Fruit fly (Drosophila melanogaster) whole organism, prepupa: Measurements from ENCODE around the gene CG2260.
A peak's percentile ranks its signal among the peaks of the same experiment; 100 is the strongest.

Source experiments
- CG10631 ChIP-seq: fragments of 200-800 bp; sonication (Bioruptor generic); optimal IDR thresholded peaks from 2 replicates; lab custom pipeline; 2016; ENCODE audit warnings: missing biosample characterization, missing genetic modification characterization
- CG10669 ChIP-seq: fragments of 200-800 bp; sonication (Bioruptor generic); optimal IDR thresholded peaks from 3 replicates; lab custom pipeline; 2018; ENCODE audit warnings: missing biosample characterization, mild to moderate bottlenecking, missing genetic modification characterization, moderate library complexity
- CG11294 ChIP-seq: fragments of 200-800 bp; sonication (Bioruptor generic); IDR thresholded peaks from 2 replicates; pipeline ENCODE4 v1.3.6; 2022; ENCODE audit warnings: missing biosample characterization, missing genetic modification characterization
- CG11902 ChIP-seq: fragments of 200-800 bp; sonication (Bioruptor generic); optimal IDR thresholded peaks from 3 replicates; lab custom pipeline; 2016; ENCODE audit warnings: missing biosample characterization, missing genetic modification characterization
- CG15336 ChIP-seq: fragments of 200-800 bp; sonication (Bioruptor generic); IDR thresholded peaks from 2 replicates; pipeline ENCODE4 v1.3.6; 2022; ENCODE audit warnings: missing biosample characterization, missing genetic modification characterization
- CG1621 ChIP-seq: fragments of 200-800 bp; sonication (Bioruptor generic); optimal IDR thresholded peaks from 3 replicates; lab custom pipeline; 2018; ENCODE audit warnings: missing biosample characterization, mild to moderate bottlenecking, missing genetic modification characterization
- CG16779 ChIP-seq: fragments of 200-800 bp; sonication (Bioruptor generic); optimal IDR thresholded peaks from 3 replicates; lab custom pipeline; 2017; ENCODE audit warnings: missing biosample characterization, mild to moderate bottlenecking, missing genetic modification characterization
- CG3032 ChIP-seq: fragments of 200-800 bp; optimal IDR thresholded peaks from 2 replicates; lab custom pipeline; 2019; ENCODE audit warnings: missing biosample characterization, mild to moderate bottlenecking, missing genetic modification characterization, moderate library complexity
- CG31627 ChIP-seq: fragments of 200-800 bp; sonication (Bioruptor generic); optimal IDR thresholded peaks from 3 replicates; lab custom pipeline; 2016; ENCODE audit warnings: missing biosample characterization, missing genetic modification characterization
- CG32006 ChIP-seq: fragments of 200-800 bp; sonication (Bioruptor generic); optimal IDR thresholded peaks from 3 replicates; lab custom pipeline; 2017; ENCODE audit warnings: missing biosample characterization, mild to moderate bottlenecking, missing genetic modification characterization
- CG3919 ChIP-seq: fragments of 200-800 bp; sonication (Bioruptor generic); optimal IDR thresholded peaks from 3 replicates; lab custom pipeline; 2016; ENCODE audit warnings: missing biosample characterization, missing genetic modification characterization
- CG4318 ChIP-seq: fragments of 200-800 bp; sonication (Bioruptor generic); optimal IDR thresholded peaks from 3 replicates; lab custom pipeline; 2017; ENCODE audit warnings: missing biosample characterization, mild to moderate bottlenecking, missing genetic modification characterization
- CG6163 ChIP-seq: fragments of 200-800 bp; sonication (Bioruptor generic); IDR thresholded peaks from 3 replicates; pipeline ENCODE4 v1.3.6; 2022; ENCODE audit warnings: missing biosample characterization, missing genetic modification characterization
- CG6276 ChIP-seq: fragments of 200-800 bp; sonication (Bioruptor generic); optimal IDR thresholded peaks from 2 replicates; lab custom pipeline; 2017; ENCODE audit warnings: missing biosample characterization, mild to moderate bottlenecking, missing genetic modification characterization
- CG6792 ChIP-seq: fragments of 200-800 bp; sonication (Bioruptor generic); optimal IDR thresholded peaks from 3 replicates; lab custom pipeline; 2016; ENCODE audit warnings: missing biosample characterization, missing genetic modification characterization
- CG6808 ChIP-seq: fragments of 200-800 bp; sonication (Bioruptor generic); optimal IDR thresholded peaks from 3 replicates; lab custom pipeline; 2017; ENCODE audit warnings: missing biosample characterization, missing genetic modification characterization, mild to moderate bottlenecking, moderate library complexity, missing genetic modification reagents
- CG6854 ChIP-seq: fragments of 200-800 bp; sonication (Bioruptor generic); optimal IDR thresholded peaks from 2 replicates; lab custom pipeline; 2017; ENCODE audit warnings: missing biosample characterization, mild to moderate bottlenecking, missing genetic modification characterization
- CG7368 ChIP-seq: fragments of 200-800 bp; sonication (Bioruptor generic); optimal IDR thresholded peaks from 3 replicates; lab custom pipeline; 2016; ENCODE audit warnings: missing biosample characterization, missing genetic modification characterization
- CG8119 ChIP-seq: fragments of 200-800 bp; sonication (Bioruptor generic); IDR thresholded peaks from 3 replicates; pipeline ENCODE4 v1.3.6; 2022; ENCODE audit warnings: missing biosample characterization, missing genetic modification characterization
- CG8319 ChIP-seq: fragments of 200-800 bp; sonication (Bioruptor generic); optimal IDR thresholded peaks from 3 replicates; lab custom pipeline; 2016; ENCODE audit warnings: missing biosample characterization, missing genetic modification characterization
- CG8632 ChIP-seq: fragments of 200-800 bp; sonication (Bioruptor generic); optimal IDR thresholded peaks from 3 replicates; lab custom pipeline; 2016; ENCODE audit warnings: missing biosample characterization, missing genetic modification characterization
- CG9139 ChIP-seq: fragments of 200-800 bp; sonication (Bioruptor generic); optimal IDR thresholded peaks from 3 replicates; lab custom pipeline; 2017; ENCODE audit warnings: missing biosample characterization, mild to moderate bottlenecking, missing genetic modification characterization
- Eip75B ChIP-seq: fragments of 200-800 bp; sonication (Bioruptor generic); optimal IDR thresholded peaks from 3 replicates; lab custom pipeline; 2016; ENCODE audit warnings: missing biosample characterization, missing genetic modification characterization
- Eip93F ChIP-seq: fragments of 200-800 bp; sonication (Bioruptor generic); optimal IDR thresholded peaks from 2 replicates; lab custom pipeline; 2016; ENCODE audit warnings: missing biosample characterization, mild to moderate bottlenecking, missing genetic modification characterization
- Ets21C ChIP-seq: fragments of 200-800 bp; sonication (Bioruptor generic); optimal IDR thresholded peaks from 3 replicates; lab custom pipeline; 2016; ENCODE audit warnings: missing biosample characterization, missing genetic modification characterization
- Ets96B ChIP-seq: fragments of 200-800 bp; optimal IDR thresholded peaks from 2 replicates; lab custom pipeline; 2019; ENCODE audit warnings: missing biosample characterization, mild to moderate bottlenecking, missing genetic modification characterization, moderate library complexity
- Gug ChIP-seq: fragments of 200-800 bp; sonication (Bioruptor generic); IDR thresholded peaks from 2 replicates; pipeline ENCODE4 v1.3.6; 2022; ENCODE audit warnings: missing biosample characterization, missing genetic modification characterization
- Hr38 ChIP-seq: sonication (Bioruptor generic); optimal IDR thresholded peaks from 2 replicates; lab custom pipeline; 2016; ENCODE audit warnings: missing biosample characterization, missing genetic modification characterization
- Hr39 ChIP-seq: fragments of 200-800 bp; sonication (Bioruptor generic); optimal IDR thresholded peaks from 2 replicates; lab custom pipeline; 2016; ENCODE audit warnings: missing biosample characterization, missing genetic modification characterization
- Hr4 ChIP-seq: fragments of 200-800 bp; sonication (Bioruptor generic); optimal IDR thresholded peaks from 3 replicates; lab custom pipeline; 2016; ENCODE audit warnings: missing biosample characterization, missing genetic modification characterization
- Lpt ChIP-seq: fragments of 200-800 bp; sonication (Bioruptor generic); optimal IDR thresholded peaks from 3 replicates; lab custom pipeline; 2016; ENCODE audit warnings: missing biosample characterization, missing genetic modification characterization
- Met ChIP-seq: fragments of 200-800 bp; sonication (Bioruptor generic); optimal IDR thresholded peaks from 3 replicates; lab custom pipeline; 2016; ENCODE audit warnings: missing biosample characterization, missing genetic modification characterization
- OdsH ChIP-seq: fragments of 200-800 bp; sonication (Bioruptor generic); optimal IDR thresholded peaks from 3 replicates; lab custom pipeline; 2016; ENCODE audit warnings: missing biosample characterization, missing genetic modification characterization
- Smox ChIP-seq: fragments of 200-800 bp; sonication (Bioruptor generic); optimal IDR thresholded peaks from 3 replicates; lab custom pipeline; 2016; ENCODE audit warnings: missing biosample characterization, missing genetic modification characterization
- Sox102F ChIP-seq: fragments of 200-800 bp; sonication (Bioruptor generic); optimal IDR thresholded peaks from 2 replicates; lab custom pipeline; 2016; ENCODE audit warnings: missing biosample characterization, mild to moderate bottlenecking, missing genetic modification characterization
- Sox14 ChIP-seq: fragments of 200-800 bp; sonication (Bioruptor generic); optimal IDR thresholded peaks from 3 replicates; lab custom pipeline; 2016; ENCODE audit warnings: missing biosample characterization, missing genetic modification characterization
- cyc ChIP-seq: fragments of 200-800 bp; sonication (Bioruptor generic); optimal IDR thresholded peaks from 3 replicates; lab custom pipeline; 2016; ENCODE audit warnings: missing biosample characterization, missing genetic modification characterization
- dac ChIP-seq: fragments of 200-800 bp; sonication (Bioruptor generic); optimal IDR thresholded peaks from 2 replicates; lab custom pipeline; 2017; ENCODE audit warnings: missing biosample characterization, mild to moderate bottlenecking, missing genetic modification characterization
- dsx ChIP-seq: fragments of 200-800 bp; optimal IDR thresholded peaks from 3 replicates; lab custom pipeline; 2019; ENCODE audit warnings: missing biosample characterization, mild to moderate bottlenecking, missing genetic modification characterization, moderate library complexity; ENCODE audit not compliant: poor library complexity, severe bottlenecking
- eg ChIP-seq: fragments of 200-800 bp; sonication (Bioruptor generic); IDR thresholded peaks from 3 replicates; pipeline ENCODE4 v1.3.6; 2022; ENCODE audit warnings: missing biosample characterization, missing genetic modification characterization
- esn ChIP-seq: fragments of 200-800 bp; sonication (Bioruptor generic); optimal IDR thresholded peaks from 2 replicates; lab custom pipeline; 2016; ENCODE audit warnings: missing biosample characterization, mild to moderate bottlenecking, missing genetic modification characterization, moderate library complexity
- fd59A ChIP-seq: fragments of 200-800 bp; sonication (Bioruptor generic); optimal IDR thresholded peaks from 2 replicates; lab custom pipeline; 2017; ENCODE audit warnings: missing biosample characterization, mild to moderate bottlenecking, missing genetic modification characterization, missing genetic modification reagents
- fd85E ChIP-seq: fragments of 200-800 bp; sonication (Bioruptor generic); optimal IDR thresholded peaks from 3 replicates; lab custom pipeline; 2016; ENCODE audit warnings: missing biosample characterization, missing genetic modification characterization
- fkh ChIP-seq: fragments of 200-800 bp; sonication (Bioruptor generic); optimal IDR thresholded peaks from 3 replicates; lab custom pipeline; 2017; ENCODE audit warnings: missing biosample characterization, mild to moderate bottlenecking, missing genetic modification characterization, moderate library complexity
- lz ChIP-seq: fragments of 200-800 bp; sonication (Bioruptor generic); optimal IDR thresholded peaks from 3 replicates; lab custom pipeline; 2016; ENCODE audit warnings: missing biosample characterization, missing genetic modification characterization
- net ChIP-seq: fragments of 200-800 bp; sonication (Bioruptor generic); optimal IDR thresholded peaks from 3 replicates; lab custom pipeline; 2016; ENCODE audit warnings: missing biosample characterization, missing genetic modification characterization
- spab ChIP-seq: fragments of 200-800 bp; sonication (Bioruptor generic); optimal IDR thresholded peaks from 2 replicates; lab custom pipeline; 2017; ENCODE audit warnings: missing biosample characterization, mild to moderate bottlenecking, missing genetic modification characterization, missing genetic modification reagents
- ss ChIP-seq, 2 experiments: fragments of 200-800 bp; sonication (Bioruptor generic); optimal IDR thresholded peaks; 2 replicates in 1 of 2; 3 replicates in 1 of 2; lab custom pipeline; 2017 to 2018; ENCODE audit warnings: mild to moderate bottlenecking in 2 of 2, missing biosample characterization in 2 of 2, missing genetic modification characterization in 2 of 2, moderate library complexity in 1 of 2
- topi ChIP-seq: fragments of 200-800 bp; sonication (Bioruptor generic); optimal IDR thresholded peaks from 3 replicates; lab custom pipeline; 2016; ENCODE audit warnings: missing biosample characterization, missing genetic modification characterization

Gene CG2260

dm6 chrX:8145501-8146157 lies 24.7 kb upstream of the CG2260 start, which contains the start of the genes alpha-PheRS and CG2129 (continued):
- TF ChIP-seq CG6276 (GFP tag; lab: Kevin White, UChicago) = no peak

dm6 chrX:8143537-8143936 lies 22.6 kb upstream of the CG2260 start, which contains the start of gene CG17982:
Gene CG17982 (minus strand): TSS chrX:8143835.
- TF ChIP-seq eg (GFP tag; lab: Robert Waterston, UW) (peak; percentile 90), CG6163 (GFP tag; lab: Robert Waterston, UW) (peak; percentile 93), CG8119 (GFP tag; lab: Robert Waterston, UW) (peak; percentile 85), CG3919 (GFP tag; lab: Kevin White, UChicago) (peak; percentile 94), spab (GFP tag; lab: Kevin White, UChicago) (no peak), Hr38 (peak; percentile 24), Ets21C (GFP tag; lab: Kevin White, UChicago) (peak; percentile 89), CG16779 (no peak), CG11294 (GFP tag; lab: Robert Waterston, UW) (peak; percentile 69), Hr39 (peak; percentile 93), Lpt (GFP tag; lab: Kevin White, UChicago) (peak; percentile 86), CG4318 (GFP tag; lab: Kevin White, UChicago) (no peak), ss (GFP tag; optimal IDR thresholded peaks at IDR 0.05; lab: Kevin White, UChicago) (peak in 1 of 2 experiments; percentile 88), CG6808 (peak; percentile 85), CG8632 (GFP tag; lab: Kevin White, UChicago) (peak; percentile 90), dac (GFP tag; lab: Kevin White, UChicago) (peak; percentile 80), fd59A (GFP tag; lab: Kevin White, UChicago) (peak; percentile 74), Gug (GFP tag; lab: Robert Waterston, UW) (peak; percentile 81), CG31627 (GFP tag; lab: Kevin White, UChicago) (peak; percentile 94), Smox (GFP tag; lab: Kevin White, UChicago) (no peak), Sox14 (peak; percentile 96), Eip75B (peak; percentile 94), CG6276 (GFP tag; lab: Kevin White, UChicago) (peak; percentile 92), Met (GFP tag; lab: Kevin White, UChicago) (peak; percentile 95), Sox102F (peak; percentile 95), Hr4 (peak; percentile 92), Ets96B (tag; lab: Kevin White, UChicago) (peak; percentile 90), CG3032 (peak; percentile 87), CG15336 (GFP tag; lab: Robert Waterston, UW) (peak; percentile 97), Eip93F (GFP tag; lab: Kevin White, UChicago) (peak; percentile 90), topi (GFP tag; lab: Kevin White, UChicago) (peak; percentile 94), fkh (peak; percentile 66), lz (peak; percentile 94), net (GFP tag; lab: Kevin White, UChicago) (peak; percentile 93), CG10669 (GFP tag; lab: Kevin White, UChicago) (peak; percentile 91), CG1621 (tag; lab: Kevin White, UChicago) (peak; percentile 82), CG32006 (GFP tag; lab: Kevin White, UChicago) (peak; percentile 84), fd85E (GFP tag; lab: Kevin White, UChicago) (peak; percentile 68), CG10631 (GFP tag; lab: Kevin White, UChicago) (peak; percentile 90), dsx (GFP tag; lab: Kevin White, UChicago) (peak; percentile 85), CG6792 (GFP tag; lab: Kevin White, UChicago) (peak; percentile 89), CG11902 (GFP tag; lab: Kevin White, UChicago) (peak; percentile 72), CG6854 (peak; percentile 76), esn (GFP tag; lab: Kevin White, UChicago) (peak; percentile 96), cyc (GFP tag; lab: Kevin White, UChicago) (peak; percentile 92), CG8319 (GFP tag; lab: Kevin White, UChicago) (peak; percentile 81), OdsH (GFP tag; lab: Kevin White, UChicago) (peak; percentile 90), CG9139 (GFP tag; lab: Kevin White, UChicago) (no peak), CG7368 (peak; percentile 92)
